Fruit fly (Drosophila melanogaster) whole organism, pupa: ENCODE results near the gene CG5011.
A peak's percentile ranks its signal among the peaks of the same experiment; 100 is the strongest.

ENCODE experiments used
- CG10348 ChIP-seq: fragments of 200-800 bp; sonication (Bioruptor generic); IDR thresholded peaks from 2 replicates; pipeline ENCODE4 v1.3.6; 2022; ENCODE audit warnings: missing biosample characterization, missing genetic modification characterization
- CG12605 ChIP-seq: fragments of 200-800 bp; sonication (Bioruptor generic); IDR thresholded peaks from 2 replicates; pipeline ENCODE4 v1.3.6; 2022; ENCODE audit warnings: missing biosample characterization, missing genetic modification characterization
- CG13204 ChIP-seq: fragments of 200-800 bp; sonication (Bioruptor generic); optimal IDR thresholded peaks from 2 replicates; lab custom pipeline; 2018; ENCODE audit warnings: missing biosample characterization, mild to moderate bottlenecking, missing genetic modification characterization, moderate library complexity
- CG15710 ChIP-seq: fragments of 200-800 bp; sonication (Bioruptor generic); optimal IDR thresholded peaks from 2 replicates; lab custom pipeline; 2018; ENCODE audit warnings: missing biosample characterization, mild to moderate bottlenecking, missing genetic modification characterization, moderate library complexity
- CG17806 ChIP-seq: fragments of 200-800 bp; sonication (Bioruptor generic); optimal IDR thresholded peaks from 2 replicates; lab custom pipeline; 2018; ENCODE audit warnings: missing biosample characterization, mild to moderate bottlenecking, missing genetic modification characterization, moderate library complexity
- CG4496 ChIP-seq: fragments of 200-800 bp; sonication (Bioruptor generic); IDR thresholded peaks from 3 replicates; pipeline ENCODE4 v1.3.6; 2022; ENCODE audit warnings: missing biosample characterization, missing genetic modification characterization
- CG8159 ChIP-seq: fragments of 200-800 bp; sonication (Bioruptor generic); optimal IDR thresholded peaks from 3 replicates; lab custom pipeline; 2018; ENCODE audit warnings: missing biosample characterization, mild to moderate bottlenecking, missing genetic modification characterization, moderate library complexity
- D1 ChIP-seq: fragments of 200-800 bp; sonication (Bioruptor generic); optimal IDR thresholded peaks from 2 replicates; lab custom pipeline; 2018; ENCODE audit warnings: missing biosample characterization, mild to moderate bottlenecking, missing genetic modification characterization, moderate library complexity
- EcR ChIP-seq: fragments of 200-800 bp; sonication (Bioruptor generic); optimal IDR thresholded peaks from 3 replicates; lab custom pipeline; 2019; ENCODE audit warnings: missing biosample characterization, missing genetic modification characterization, mild to moderate bottlenecking, moderate library complexity, missing genetic modification reagents
- Pif1A ChIP-seq: fragments of 200-800 bp; sonication (Bioruptor generic); optimal IDR thresholded peaks from 3 replicates; lab custom pipeline; 2016; ENCODE audit warnings: missing biosample characterization, missing genetic modification characterization
- Snoo ChIP-seq: fragments of 200-800 bp; sonication (Bioruptor generic); optimal IDR thresholded peaks from 3 replicates; lab custom pipeline; 2017; ENCODE audit warnings: missing biosample characterization, mild to moderate bottlenecking, missing genetic modification characterization, inconsistent platforms
- fd96Ca ChIP-seq: fragments of 200-800 bp; sonication (Bioruptor generic); IDR thresholded peaks from 3 replicates; pipeline ENCODE4 v1.3.6; 2022; ENCODE audit warnings: missing biosample characterization, missing genetic modification characterization

DNA sequence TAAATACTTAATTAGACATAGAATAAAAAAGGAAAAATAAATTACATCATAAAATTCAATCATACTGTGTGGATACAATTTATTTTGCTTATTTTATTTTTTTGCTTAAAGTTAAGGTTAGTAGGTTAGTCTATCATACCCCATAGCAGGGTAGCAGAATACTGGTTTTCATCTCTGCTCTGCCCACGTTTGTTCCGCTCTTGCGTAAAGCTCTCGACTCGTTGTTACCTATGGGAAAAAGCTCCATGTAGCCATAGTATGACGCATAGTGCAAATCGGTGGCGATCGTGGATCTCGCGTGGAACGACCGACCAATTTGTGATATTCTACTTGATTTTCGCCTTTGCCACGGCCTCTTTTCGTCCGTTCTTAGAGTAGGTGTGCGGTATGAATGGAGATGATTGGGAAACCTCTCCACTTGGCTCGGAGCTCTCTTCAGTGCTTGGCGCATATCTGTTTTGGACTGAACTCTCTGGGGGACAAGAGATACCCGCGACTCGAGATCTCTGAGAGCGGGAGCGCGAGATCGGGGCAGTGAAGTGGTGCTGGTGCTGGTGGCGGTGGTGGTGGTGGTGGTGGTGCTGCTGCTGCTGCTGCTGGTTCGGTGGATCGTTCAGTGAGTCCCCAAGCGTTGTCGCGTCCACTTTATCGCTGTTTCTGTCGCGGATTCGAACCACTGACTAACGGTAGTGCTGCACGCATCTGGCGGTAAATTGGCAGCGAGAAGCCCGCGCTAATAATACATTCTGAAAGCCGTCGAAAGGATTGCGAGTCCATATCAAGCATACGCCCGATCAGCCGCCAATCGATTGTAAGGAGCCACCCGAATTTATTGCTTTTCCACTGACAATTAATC lies 14.6 kb upstream of the CG5011 start, which contains the start of gene CG5001:
- TF ChIP-seq Pif1A (GFP tag; lab: Kevin White, UChicago) = no peak
- peak; percentile 64 for TF ChIP-seq Snoo (tag; lab: Kevin White, UChicago)
- no peak for TF ChIP-seq D1 (tag; lab: Kevin White, UChicago)
- TF ChIP-seq fd96Ca = peak; percentile 60; the same call in 1 of the 3 replicates
- peak; percentile 83 for TF ChIP-seq CG17806 (tag; lab: Kevin White, UChicago)
- peak; percentile 84 for TF ChIP-seq CG12605
- no peak for TF ChIP-seq CG10348 (GFP tag; lab: Robert Waterston, UW)
- TF ChIP-seq EcR (GFP tag; lab: Kevin White, UChicago) = peak; percentile 72
- TF ChIP-seq CG8159 (tag; lab: Kevin White, UChicago) = peak; percentile 83
- TF ChIP-seq CG15710 = peak; percentile 74
- TF ChIP-seq CG4496 (GFP tag; lab: Robert Waterston, UW) = peak; percentile 92
- no peak for TF ChIP-seq CG13204 (GFP tag; lab: Kevin White, UChicago)
